Worm (Caenorhabditis elegans) whole organism, L4 larva: ENCODE data around the gene str-182.

Source experiments
- F26F4.8 ChIP-seq: fragments of 200-800 bp; sonication (Bioruptor generic); conservative IDR thresholded peaks from 2 replicates; pipeline ENCODE4 v1.3.6; 2022; ENCODE audit warnings: missing genetic modification characterization, missing compliant biosample characterization
- F44E2.7 ChIP-seq: fragments of 200-800 bp; sonication (Bioruptor generic); IDR thresholded peaks from 2 replicates; pipeline ENCODE4 v2.1.2; 2022; ENCODE audit warnings: missing genetic modification characterization, missing compliant biosample characterization
- R02D3.7 ChIP-seq: fragments of 150-350 bp; sonication (generic microtip); optimal IDR thresholded peaks from 3 replicates; lab custom pipeline; 2014; ENCODE audit warnings: missing biosample characterization, missing genetic modification characterization
- T26A8.4 ChIP-seq: fragments of 200-800 bp; sonication (Bioruptor generic); IDR thresholded peaks from 2 replicates; pipeline ENCODE4 v1.3.6; 2022; ENCODE audit warnings: missing genetic modification characterization, missing compliant biosample characterization
- Y48G9A.11 ChIP-seq: fragments of 200-800 bp; sonication (Bioruptor generic); IDR thresholded peaks from 2 replicates; pipeline ENCODE4 v1.3.6; 2022; ENCODE audit warnings: missing genetic modification reagents, missing genetic modification characterization, missing compliant biosample characterization
- ZK337.2 ChIP-seq: fragments of 200-800 bp; sonication (Bioruptor generic); IDR thresholded peaks from 2 replicates; pipeline ENCODE4 v1.3.6; 2022; ENCODE audit warnings: missing genetic modification reagents, missing genetic modification characterization, missing compliant biosample characterization
- aly-2 ChIP-seq: sonication (generic microtip); optimal IDR thresholded peaks from 2 replicates; lab custom pipeline; 2018; ENCODE audit warnings: missing biosample characterization, missing genetic modification characterization
- ceh-20 ChIP-seq: fragments of 200-800 bp; sonication (Bioruptor generic); IDR thresholded peaks from 2 replicates; pipeline ENCODE4 v1.3.6; 2022; ENCODE audit warnings: missing genetic modification reagents, missing genetic modification characterization, missing compliant biosample characterization
- ceh-28 ChIP-seq: fragments of 150-350 bp; optimal IDR thresholded peaks from 2 replicates; lab custom pipeline; 2014; ENCODE audit warnings: missing biosample characterization, missing genetic modification reagents, missing genetic modification characterization
- ceh-32 ChIP-seq: sonication (generic microtip); optimal IDR thresholded peaks from 2 replicates; lab custom pipeline; 2016; ENCODE audit warnings: mild to moderate bottlenecking, missing genetic modification characterization, missing compliant biosample characterization; ENCODE audit not compliant: poor library complexity
- ceh-44 ChIP-seq: fragments of 200-800 bp; sonication (Bioruptor generic); IDR thresholded peaks from 2 replicates; pipeline ENCODE4 v1.3.6; 2022; ENCODE audit warnings: missing genetic modification reagents, missing genetic modification characterization, missing compliant biosample characterization
- ceh-82 ChIP-seq: sonication (generic microtip); optimal IDR thresholded peaks from 2 replicates; lab custom pipeline; 2017; ENCODE audit warnings: missing biosample characterization, missing genetic modification characterization
- cey-2 ChIP-seq: sonication (generic microtip); optimal IDR thresholded peaks from 3 replicates; lab custom pipeline; 2017; ENCODE audit warnings: missing genetic modification characterization, mild to moderate bottlenecking, missing compliant biosample characterization, antibody characterized with exemption, borderline replicate concordance; ENCODE audit not compliant: insufficient read depth
- daf-12 ChIP-seq: fragments of 150-350 bp; optimal IDR thresholded peaks from 2 replicates; lab custom pipeline; 2014; ENCODE audit warnings: missing biosample characterization, missing genetic modification reagents, missing genetic modification characterization
- daf-8 ChIP-seq: fragments of 200-800 bp; sonication (Bioruptor generic); IDR thresholded peaks from 2 replicates; pipeline ENCODE4 v1.3.6; 2022; ENCODE audit warnings: missing genetic modification characterization, missing compliant biosample characterization
- dmd-6 ChIP-seq: fragments of 200-800 bp; sonication (Bioruptor generic); IDR thresholded peaks from 2 replicates; pipeline ENCODE4 v1.3.6; 2022; ENCODE audit warnings: missing genetic modification reagents, missing genetic modification characterization, missing compliant biosample characterization
- dmd-8 ChIP-seq: fragments of 200-800 bp; sonication (Bioruptor generic); IDR thresholded peaks from 2 replicates; pipeline ENCODE4 v1.3.6; 2022; ENCODE audit warnings: missing genetic modification characterization, missing compliant biosample characterization
- dmd-9 ChIP-seq: fragments of 200-800 bp; sonication (Bioruptor generic); IDR thresholded peaks from 2 replicates; pipeline ENCODE4 v1.3.6; 2022; ENCODE audit warnings: missing genetic modification reagents, missing genetic modification characterization, missing compliant biosample characterization
- duxl-1 ChIP-seq: sonication (generic microtip); optimal IDR thresholded peaks from 2 replicates; lab custom pipeline; 2016; ENCODE audit warnings: mild to moderate bottlenecking, missing genetic modification characterization, moderate library complexity, missing compliant biosample characterization; ENCODE audit not compliant: poor library complexity
- dve-1 ChIP-seq: sonication (generic microtip); optimal IDR thresholded peaks from 2 replicates; lab custom pipeline; 2017; ENCODE audit warnings: antibody characterized with exemption, mild to moderate bottlenecking, missing genetic modification characterization, missing compliant biosample characterization; ENCODE audit not compliant: insufficient read depth
- egl-43 ChIP-seq: fragments of 200-800 bp; sonication (Bioruptor generic); IDR thresholded peaks from 2 replicates; pipeline ENCODE4 v1.3.6; 2022; ENCODE audit warnings: missing genetic modification reagents, missing genetic modification characterization, missing compliant biosample characterization
- fkh-10 ChIP-seq: fragments of 150-350 bp; optimal IDR thresholded peaks from 2 replicates; lab custom pipeline; 2014; ENCODE audit warnings: missing biosample characterization, missing genetic modification reagents, missing genetic modification characterization
- fos-1 ChIP-seq: fragments of 150-350 bp; optimal IDR thresholded peaks from 2 replicates; lab custom pipeline; 2014; ENCODE audit warnings: missing biosample characterization, missing genetic modification characterization
- hmg-1.1 ChIP-seq: fragments of 200-800 bp; sonication (Bioruptor generic); IDR thresholded peaks from 2 replicates; pipeline ENCODE4 v1.3.6; 2022; ENCODE audit warnings: missing genetic modification reagents, missing genetic modification characterization, missing compliant biosample characterization
- jun-1 ChIP-seq: fragments of 150-350 bp; optimal IDR thresholded peaks from 2 replicates; lab custom pipeline; 2014; ENCODE audit warnings: missing biosample characterization, missing genetic modification reagents, missing genetic modification characterization
- lin-1 ChIP-seq: fragments of 200-800 bp; sonication (Bioruptor generic); IDR thresholded peaks from 2 replicates; pipeline ENCODE4 v1.3.6; 2022; ENCODE audit warnings: missing genetic modification reagents, missing genetic modification characterization, missing compliant biosample characterization
- lin-39 ChIP-seq: fragments of 150-350 bp; optimal IDR thresholded peaks from 2 replicates; lab custom pipeline; 2014; ENCODE audit warnings: missing biosample characterization, missing genetic modification reagents, missing genetic modification characterization
- lir-3 ChIP-seq: sonication (generic microtip); optimal IDR thresholded peaks from 2 replicates; lab custom pipeline; 2016; ENCODE audit warnings: mild to moderate bottlenecking, missing genetic modification characterization, missing compliant biosample characterization
- lsy-2 ChIP-seq, 2 experiments: fragments of 150-350 bp in 1 of 2; sonication (generic microtip) in 1 of 2; optimal IDR thresholded peaks; 2 replicates each; lab custom pipeline; 2014 to 2017; ENCODE audit warnings: missing biosample characterization in 2 of 2, missing genetic modification characterization in 2 of 2
- madf-5 ChIP-seq, 2 experiments: fragments of 200-800 bp; sonication (Bioruptor generic); IDR thresholded peaks; 2 replicates each; pipeline ENCODE4 v1.3.6; 2022; ENCODE audit warnings: missing compliant biosample characterization in 2 of 2, missing genetic modification characterization in 2 of 2
- nhr-10 ChIP-seq: fragments of 150-350 bp; optimal IDR thresholded peaks from 2 replicates; lab custom pipeline; 2014; ENCODE audit warnings: missing biosample characterization, missing genetic modification characterization
- nhr-11 ChIP-seq: fragments of 150-350 bp; optimal IDR thresholded peaks from 2 replicates; lab custom pipeline; 2014; ENCODE audit warnings: missing biosample characterization, missing genetic modification characterization
- nhr-237 ChIP-seq: sonication (generic microtip); optimal IDR thresholded peaks from 2 replicates; lab custom pipeline; 2017; ENCODE audit warnings: missing biosample characterization, missing genetic modification characterization
- nhr-25 ChIP-seq: sonication (generic microtip); optimal IDR thresholded peaks from 2 replicates; lab custom pipeline; 2017; ENCODE audit warnings: missing genetic modification characterization, mild to moderate bottlenecking, missing compliant biosample characterization, antibody characterized with exemption, moderate library complexity, borderline replicate concordance; ENCODE audit not compliant: insufficient read depth
- nhr-28 ChIP-seq: fragments of 150-350 bp; optimal IDR thresholded peaks from 2 replicates; lab custom pipeline; 2014; ENCODE audit warnings: missing biosample characterization, missing genetic modification characterization
- nhr-42 ChIP-seq: fragments of 200-800 bp; sonication (Bioruptor generic); IDR thresholded peaks from 2 replicates; pipeline ENCODE4 v1.3.6; 2022; ENCODE audit warnings: missing genetic modification characterization, missing compliant biosample characterization
- nhr-6 ChIP-seq: fragments of 150-350 bp; optimal IDR thresholded peaks from 2 replicates; lab custom pipeline; 2014; ENCODE audit warnings: missing biosample characterization, missing genetic modification characterization
- nhr-77 ChIP-seq: fragments of 150-350 bp; optimal IDR thresholded peaks from 2 replicates; lab custom pipeline; 2014; ENCODE audit warnings: missing biosample characterization, missing genetic modification characterization
- pha-4 ChIP-seq, 2 experiments: fragments of 150-350 bp in 1 of 2; fragments of 200-800 bp in 1 of 2; sonication (Bioruptor generic) in 1 of 2; IDR thresholded peaks in 1 of 2; optimal IDR thresholded peaks in 1 of 2; 2 replicates each; pipeline versions ENCODE4 v1.3.6 to Lab custom; 2014 to 2022; ENCODE audit warnings: missing genetic modification characterization in 2 of 2, missing genetic modification reagents in 2 of 2, missing biosample characterization in 1 of 2, missing compliant biosample characterization in 1 of 2
- php-3 ChIP-seq: fragments of 200-800 bp; sonication (Bioruptor generic); IDR thresholded peaks from 2 replicates; pipeline ENCODE4 v1.3.6; 2022; ENCODE audit warnings: missing genetic modification reagents, missing genetic modification characterization, missing compliant biosample characterization
- rbr-2 ChIP-seq: sonication (generic microtip); optimal IDR thresholded peaks from 2 replicates; lab custom pipeline; 2016; ENCODE audit warnings: missing genotype, missing genetic modification characterization, missing compliant biosample characterization
- saeg-2 ChIP-seq: fragments of 200-800 bp; sonication (Bioruptor generic); IDR thresholded peaks from 2 replicates; pipeline ENCODE4 v1.3.6; 2022; ENCODE audit warnings: missing genetic modification reagents, missing genetic modification characterization, missing compliant biosample characterization
- skn-1 ChIP-seq: fragments of 150-350 bp; optimal IDR thresholded peaks from 2 replicates; lab custom pipeline; 2014; ENCODE audit warnings: missing biosample characterization, missing genetic modification characterization
- snpc-1.2 ChIP-seq: fragments of 200-800 bp; sonication (Bioruptor generic); IDR thresholded peaks from 2 replicates; pipeline ENCODE4 v1.3.6; 2022; ENCODE audit warnings: missing genetic modification reagents, missing genetic modification characterization, missing compliant biosample characterization
- spr-1 ChIP-seq: sonication (generic microtip); optimal IDR thresholded peaks from 2 replicates; lab custom pipeline; 2016; ENCODE audit warnings: mild to moderate bottlenecking, missing genetic modification characterization, missing compliant biosample characterization
- tra-1 ChIP-seq: fragments of 200-800 bp; sonication (Bioruptor generic); IDR thresholded peaks from 2 replicates; pipeline ENCODE4 v1.3.6; 2022; ENCODE audit warnings: missing genetic modification reagents, missing genetic modification characterization, missing compliant biosample characterization
- unc-62 ChIP-seq, 3 experiments: fragments of 150-350 bp in 1 of 3; sonication (generic microtip); optimal IDR thresholded peaks in 2 of 3; peaks in 1 of 3; 1 replicate in 1 of 3; 2 replicates in 2 of 3; lab custom pipeline; 2014 to 2017; ENCODE audit warnings: missing biosample characterization in 3 of 3, missing genetic modification characterization in 3 of 3, missing genetic modification reagents in 3 of 3, missing genotype in 1 of 3
- zfp-3 ChIP-seq: fragments of 200-800 bp; sonication (Bioruptor generic); conservative IDR thresholded peaks from 2 replicates; pipeline ENCODE4 v1.3.6; 2022; ENCODE audit warnings: missing genetic modification reagents, missing genetic modification characterization, missing compliant biosample characterization
- zip-11 ChIP-seq: fragments of 200-800 bp; sonication (Bioruptor generic); IDR thresholded peaks from 2 replicates; pipeline ENCODE4 v1.3.6; 2022; ENCODE audit warnings: missing genetic modification characterization, missing compliant biosample characterization
- ztf-11 ChIP-seq: fragments of 150-350 bp; optimal IDR thresholded peaks from 2 replicates; lab custom pipeline; 2014; ENCODE audit warnings: missing biosample characterization, missing genetic modification characterization

The str-182 gene

ce11 chrV:10246443-10246885 lies 13.2 kb upstream of the str-182 start:
- no peak for TF ChIP-seq nhr-6 (tag; lab: Kevin White, UChicago)
- TF ChIP-seq ceh-82 (tag; lab: Kevin White, UChicago) = no peak
- no peak for TF ChIP-seq T26A8.4 (GFP tag; lab: Robert Waterston, UW)
- TF ChIP-seq F26F4.8 (GFP tag; lab: Robert Waterston, UW) = no peak
- TF ChIP-seq aly-2 (tag; lab: Kevin White, UChicago) = no peak
- TF ChIP-seq zip-11 (GFP tag; lab: Robert Waterston, UW) = no peak
- no peak for TF ChIP-seq nhr-237 (tag; lab: Kevin White, UChicago)
- TF ChIP-seq jun-1 (tag; lab: Kevin White, UChicago) = no peak
- TF ChIP-seq dve-1 = peak; percentile 40
- no peak for TF ChIP-seq nhr-77
- no peak for TF ChIP-seq ztf-11 (tag; lab: Kevin White, UChicago)
- TF ChIP-seq daf-8 (GFP tag; lab: Robert Waterston, UW) = no peak
- no peak for TF ChIP-seq R02D3.7 (tag; lab: Kevin White, UChicago)
- TF ChIP-seq nhr-28 (tag; lab: Kevin White, UChicago) = peak; percentile 78
- no peak for TF ChIP-seq dmd-9 (GFP tag; lab: Robert Waterston, UW)
- no peak for TF ChIP-seq skn-1
- TF ChIP-seq ceh-44 (GFP tag; lab: Robert Waterston, UW) = no peak
- no peak for TF ChIP-seq ceh-20 (GFP tag; lab: Robert Waterston, UW)
- TF ChIP-seq nhr-25 = no peak
- no peak for TF ChIP-seq dmd-8 (GFP tag; lab: Robert Waterston, UW)
- peak; percentile 28 to 47 for TF ChIP-seq lsy-2 (tag; optimal IDR thresholded peaks at IDR 0.05; lab: Kevin White, UChicago)
- no peak for TF ChIP-seq ceh-28 (tag; lab: Kevin White, UChicago)
- no peak for TF ChIP-seq Y48G9A.11
- no peak for TF ChIP-seq F44E2.7 (GFP tag; lab: Robert Waterston, UW)
- no peak for TF ChIP-seq nhr-10 (tag; lab: Kevin White, UChicago)
- TF ChIP-seq rbr-2 (tag; lab: Kevin White, UChicago) = peak; percentile 53
- no peak for TF ChIP-seq php-3 (GFP tag; lab: Robert Waterston, UW)
- no peak for TF ChIP-seq egl-43 (GFP tag; lab: Robert Waterston, UW)
- no peak for TF ChIP-seq duxl-1 (tag; lab: Kevin White, UChicago)
- no peak for TF ChIP-seq pha-4 (GFP tag; IDR thresholded peaks at IDR 0.05; lab: Robert Waterston, UW)
- no peak for TF ChIP-seq pha-4 (tag; optimal IDR thresholded peaks at IDR 0.05; lab: Kevin White, UChicago)
- no peak for TF ChIP-seq lir-3
- TF ChIP-seq cey-2 (tag; lab: Kevin White, UChicago) = no peak
- no peak for TF ChIP-seq zfp-3 (GFP tag; lab: Robert Waterston, UW)
- no peak for TF ChIP-seq saeg-2
- TF ChIP-seq madf-5 (GFP tag; IDR thresholded peaks at IDR 0.05; lab: Robert Waterston, UW) = 0 out of 4 replicates have a peak, but pooled peaks of 1 of the 2 experiments have one; percentile 27
- TF ChIP-seq dmd-6 (GFP tag; lab: Robert Waterston, UW) = peak; percentile 33; the same call in 1 of the 2 replicates
- 0 out of 2 replicates have a peak, but pooled peaks have one; percentile 23 for TF ChIP-seq ZK337.2
- no peak for TF ChIP-seq daf-12 (tag; lab: Kevin White, UChicago)
- TF ChIP-seq spr-1 (tag; lab: Kevin White, UChicago) = no peak
- peak; percentile 87 for TF ChIP-seq fkh-10 (GFP tag; lab: Kevin White, UChicago)
- no peak for TF ChIP-seq snpc-1.2 (GFP tag; lab: Robert Waterston, UW)
- peak in 1 of 2 experiments; percentile 95 for TF ChIP-seq unc-62 (GFP tag; optimal IDR thresholded peaks at IDR 0.05 in 1 of 2; lab: Kevin White, UChicago)
- TF ChIP-seq unc-62 (tag; optimal IDR thresholded peaks at IDR 0.05; lab: Kevin White, UChicago) = no peak
- TF ChIP-seq lin-1 = no peak
- no peak for TF ChIP-seq nhr-42 (GFP tag; lab: Robert Waterston, UW)
- peak; percentile 78 for TF ChIP-seq nhr-11 (tag; lab: Kevin White, UChicago)
- TF ChIP-seq fos-1 = no peak
- TF ChIP-seq lin-39 (tag; lab: Kevin White, UChicago) = no peak
- no peak for TF ChIP-seq tra-1 (GFP tag; lab: Robert Waterston, UW)
- TF ChIP-seq hmg-1.1 (GFP tag; lab: Robert Waterston, UW) = no peak; the same call in 1 of the 2 replicates
- no peak for TF ChIP-seq ceh-32 (tag; lab: Kevin White, UChicago)
